Worm (Caenorhabditis elegans) whole organism, L1 larva: Measurements from ENCODE around the gene adt-1.

ENCODE experiments used
- ama-1 ChIP-seq: fragments of 150-350 bp; optimal IDR thresholded peaks from 2 replicates; lab custom pipeline; 2014
- egl-27 ChIP-seq, 2 experiments: fragments of 150-350 bp in 1 of 2; sonication (generic microtip); optimal IDR thresholded peaks; 3 replicates each; lab custom pipeline; 2017 to 2018; ENCODE audit warnings: missing biosample characterization in 2 of 2, missing genetic modification characterization in 2 of 2, missing genetic modification reagents in 2 of 2
- elt-2 ChIP-seq: sonication (generic microtip); optimal IDR thresholded peaks from 2 replicates; lab custom pipeline; 2016; ENCODE audit warnings: missing genetic modification characterization, mild to moderate bottlenecking, inconsistent platforms, missing compliant biosample characterization, missing genetic modification reagents
- lir-3 ChIP-seq: sonication (generic microtip); optimal IDR thresholded peaks from 2 replicates; lab custom pipeline; 2016; ENCODE audit warnings: mild to moderate bottlenecking, missing genetic modification characterization, moderate library complexity, missing compliant biosample characterization; ENCODE audit not compliant: poor library complexity
- nhr-11 ChIP-seq: fragments of 150-350 bp; optimal IDR thresholded peaks from 2 replicates; lab custom pipeline; 2014; ENCODE audit warnings: missing biosample characterization, missing genetic modification characterization
- nhr-85 ChIP-seq: sonication (generic microtip); peaks from one replicate; lab custom pipeline; 2016; ENCODE audit warnings: missing genetic modification characterization, inconsistent platforms, missing compliant biosample characterization
- pqm-1 ChIP-seq: sonication (generic microtip); optimal IDR thresholded peaks from 3 replicates; lab custom pipeline; 2017; ENCODE audit warnings: missing biosample characterization, missing genetic modification characterization
- skn-1 ChIP-seq: fragments of 150-350 bp; optimal IDR thresholded peaks from 2 replicates; lab custom pipeline; 2014; ENCODE audit warnings: missing biosample characterization, missing genetic modification characterization
- snpc-4 ChIP-seq: fragments of 150-350 bp; optimal IDR thresholded peaks from 2 replicates; lab custom pipeline; 2014; ENCODE audit warnings: missing biosample characterization, missing genetic modification characterization
- vab-15 ChIP-seq: sonication (generic microtip); optimal IDR thresholded peaks from 2 replicates; lab custom pipeline; 2017; ENCODE audit warnings: missing genotype, mild to moderate bottlenecking, missing genetic modification characterization, missing compliant biosample characterization
- zag-1 ChIP-seq: fragments of 150-350 bp; optimal IDR thresholded peaks from 2 replicates; lab custom pipeline; 2014; ENCODE audit warnings: missing biosample characterization, missing genetic modification characterization
- ztf-11 ChIP-seq, 2 experiments: sonication (generic microtip); optimal IDR thresholded peaks; 2 replicates each; lab custom pipeline; 2016 to 2017; ENCODE audit warnings: missing genetic modification characterization in 2 of 2, missing biosample characterization in 1 of 2, missing compliant biosample characterization in 1 of 2

DNA sequence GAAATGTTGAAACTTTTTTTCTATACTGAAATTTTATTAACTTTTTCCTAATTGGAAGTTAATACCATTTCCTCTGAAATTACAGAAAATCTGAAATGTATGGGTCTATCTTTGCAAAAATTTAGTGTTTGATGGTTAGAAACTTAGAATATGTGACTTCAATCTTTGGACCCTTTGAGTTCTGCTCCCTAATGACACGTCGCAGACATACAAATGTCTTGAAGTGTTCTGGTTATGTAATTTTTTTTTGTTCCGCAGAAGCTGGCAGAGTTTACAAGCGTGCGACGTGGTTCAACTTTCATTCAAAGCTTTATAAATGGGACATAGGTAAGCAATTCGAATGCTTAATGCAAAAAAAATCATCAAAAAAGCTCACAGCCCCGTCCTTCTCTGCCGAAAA is 40.7 kb upstream of the adt-1 start:
- TF ChIP-seq ama-1 (lab: Kevin White, UChicago) (no peak), pqm-1 (tag; lab: Kevin White, UChicago) (no peak), nhr-85 (no peak), lir-3 (tag; lab: Kevin White, UChicago) (no peak), snpc-4 (tag; lab: Kevin White, UChicago) (no peak), vab-15 (tag; lab: Kevin White, UChicago) (no peak), nhr-11 (tag; lab: Kevin White, UChicago) (no peak), skn-1 (tag; lab: Kevin White, UChicago) (no peak), zag-1 (no peak), ztf-11 (tag; optimal IDR thresholded peaks at IDR 0.05; lab: Kevin White, UChicago) (no peak), elt-2 (tag; lab: Kevin White, UChicago) (no peak), egl-27 (tag; optimal IDR thresholded peaks at IDR 0.05; lab: Kevin White, UChicago) (no peak)
